Fruit fly (Drosophila melanogaster): ENCODE data around the gene CG14273.

CG14273 gene

dm6 chr2L:8342395-8342794 is at the start of gene CG14273:
CG14273 (plus strand) TSS chr2L:8342695.
- TF ChIP-seq Hr38 (GFP tag; optimal IDR thresholded peaks at IDR 0.05) = no peak
- TF ChIP-seq fd85E (GFP tag; optimal IDR thresholded peaks at IDR 0.05) = no peak
- no peak for TF ChIP-seq topi (GFP tag; optimal IDR thresholded peaks at IDR 0.05)
- TF ChIP-seq pdm3 (GFP tag; optimal IDR thresholded peaks at IDR 0.05) = no peak
- no peak for TF ChIP-seq CG6854 (GFP tag; optimal IDR thresholded peaks at IDR 0.05)
- no peak for TF ChIP-seq Lpt (GFP tag; optimal IDR thresholded peaks at IDR 0.05)

dm6 chr2L:8293449-8293848 is 49.0 kb upstream of the CG14273 start:
- peak; percentile 45 for TF ChIP-seq Eip75B (GFP tag; optimal IDR thresholded peaks at IDR 0.05)
- TF ChIP-seq Hr4 (GFP tag; optimal IDR thresholded peaks at IDR 0.05) = peak; percentile 3
- no peak for TF ChIP-seq eg (GFP tag; IDR thresholded peaks at IDR 0.05)
- TF ChIP-seq CG8319 (GFP tag; optimal IDR thresholded peaks at IDR 0.05) = no peak
- no peak for TF ChIP-seq CG32006 (GFP tag; optimal IDR thresholded peaks at IDR 0.05)
- no peak for TF ChIP-seq CG11294 (GFP tag; IDR thresholded peaks at IDR 0.05)
- TF ChIP-seq CG1621 (tag; optimal IDR thresholded peaks at IDR 0.05) = no peak
- TF ChIP-seq CG6163 (GFP tag; IDR thresholded peaks at IDR 0.05) = 0 out of 3 replicates have a peak, but pooled peaks have one; percentile 37
- peak; percentile 53 for TF ChIP-seq svp (GFP tag)
- peak; percentile 18 for TF ChIP-seq Sox102F (GFP tag; optimal IDR thresholded peaks at IDR 0.05)
- TF ChIP-seq Ets96B (tag; optimal IDR thresholded peaks at IDR 0.05) = peak; percentile 29
- TF ChIP-seq achi (GFP tag; optimal IDR thresholded peaks at IDR 0.05) = no peak
- peak; percentile 39 for TF ChIP-seq CG8632 (GFP tag; optimal IDR thresholded peaks at IDR 0.05)
- peak; percentile 10 for TF ChIP-seq Met (GFP tag; optimal IDR thresholded peaks at IDR 0.05)
- TF ChIP-seq Hr38 (GFP tag; optimal IDR thresholded peaks at IDR 0.05) = no peak
- peak; percentile 13 for TF ChIP-seq CG6792 (GFP tag; optimal IDR thresholded peaks at IDR 0.05)
- TF ChIP-seq acj6 (GFP tag; optimal IDR thresholded peaks at IDR 0.05) = peak; percentile 46
- TF ChIP-seq OdsH (GFP tag; optimal IDR thresholded peaks at IDR 0.05) = no peak
- peak; percentile 63 for TF ChIP-seq Eip78C (GFP tag)
- no peak for TF ChIP-seq vri (GFP tag; optimal IDR thresholded peaks at IDR 0.05)
- no peak for TF ChIP-seq Blimp-1 (GFP tag; optimal IDR thresholded peaks at IDR 0.05)

DNA sequence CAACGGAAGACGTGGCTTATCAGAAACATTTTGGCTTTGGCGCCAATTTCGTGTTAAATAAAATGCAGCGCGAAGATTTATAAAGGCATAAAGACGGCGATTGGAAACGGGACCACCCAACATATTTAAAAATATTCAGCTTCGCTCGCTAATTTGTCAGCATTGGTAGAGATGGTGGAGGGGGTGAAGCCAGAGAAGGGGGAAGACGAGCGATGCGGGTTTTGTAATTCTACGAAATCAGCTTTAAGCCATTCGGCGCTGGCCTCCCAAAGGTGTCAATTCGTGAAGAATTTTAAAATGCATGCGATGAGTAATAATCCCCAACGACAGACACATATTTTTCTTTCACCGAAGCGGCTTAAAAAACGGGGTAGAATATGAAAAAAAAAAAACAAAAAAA is 48.5 kb upstream of the CG14273 start:
- no peak for TF ChIP-seq acj6 (GFP tag; optimal IDR thresholded peaks at IDR 0.05)
- TF ChIP-seq Eip75B (GFP tag; optimal IDR thresholded peaks at IDR 0.05) = no peak

DNA sequence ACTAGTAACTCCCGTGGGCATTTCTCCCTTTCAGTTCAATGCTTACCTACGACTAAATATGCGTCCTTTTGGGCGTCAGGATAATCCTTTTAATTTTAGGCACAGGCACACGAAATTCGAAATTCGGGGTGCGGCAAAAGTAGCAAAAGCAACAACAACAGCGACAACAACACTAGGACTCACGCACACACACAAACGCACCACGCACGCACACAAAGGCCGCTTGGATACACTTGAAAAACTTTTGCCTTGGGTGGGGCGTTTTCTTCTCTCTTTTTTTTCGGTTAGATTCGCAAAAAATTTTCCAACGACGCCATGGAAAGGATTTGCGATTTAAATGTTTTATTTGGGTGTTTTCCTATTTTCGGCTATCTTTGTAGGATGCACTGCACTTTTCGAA is 46.1 kb upstream of the CG14273 start:
- TF ChIP-seq Eip78C (GFP tag) (peak; percentile 23), salr (GFP tag; optimal IDR thresholded peaks at IDR 0.05) (no peak)

DNA sequence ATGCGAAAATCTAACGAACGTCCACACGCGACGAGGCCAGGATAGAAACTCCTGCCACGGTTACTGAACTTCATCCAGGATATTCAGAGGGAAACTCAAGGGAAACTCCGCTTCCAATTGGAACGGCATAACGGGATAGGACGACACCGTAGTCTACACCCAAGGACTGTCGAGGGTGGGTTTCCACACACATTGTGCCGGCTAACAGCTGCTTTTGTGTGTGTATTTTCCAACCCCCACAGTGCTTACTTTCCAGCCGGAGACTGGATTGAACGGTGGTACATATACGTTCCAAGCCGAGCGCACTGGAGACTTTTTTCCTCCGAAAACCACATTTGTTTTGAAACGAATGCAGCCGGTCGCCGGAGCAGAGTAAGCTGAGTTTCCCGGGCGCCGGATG is 45.4 kb upstream of the CG14273 start:
- no peak for TF ChIP-seq Gug (GFP tag; IDR thresholded peaks at IDR 0.05)
- TF ChIP-seq Sox102F (GFP tag; optimal IDR thresholded peaks at IDR 0.05) = no peak
- no peak for TF ChIP-seq vri (GFP tag; optimal IDR thresholded peaks at IDR 0.05)
- TF ChIP-seq acj6 (GFP tag; optimal IDR thresholded peaks at IDR 0.05) = no peak
- TF ChIP-seq Sox14 (GFP tag; optimal IDR thresholded peaks at IDR 0.05) = no peak
- TF ChIP-seq cyc (GFP tag; optimal IDR thresholded peaks at IDR 0.05) = no peak
- no peak for TF ChIP-seq OdsH (GFP tag; optimal IDR thresholded peaks at IDR 0.05)
- no peak for TF ChIP-seq Eip78C (GFP tag)
- TF ChIP-seq svp (GFP tag) = no peak
- TF ChIP-seq CG11294 (GFP tag; IDR thresholded peaks at IDR 0.05) = no peak
- no peak for TF ChIP-seq net (GFP tag; optimal IDR thresholded peaks at IDR 0.05)
- TF ChIP-seq CG15336 (GFP tag; IDR thresholded peaks at IDR 0.05) = no peak
- no peak for TF ChIP-seq CG10631 (GFP tag; optimal IDR thresholded peaks at IDR 0.05)
- TF ChIP-seq CG6854 (GFP tag; optimal IDR thresholded peaks at IDR 0.05) = no peak

DNA sequence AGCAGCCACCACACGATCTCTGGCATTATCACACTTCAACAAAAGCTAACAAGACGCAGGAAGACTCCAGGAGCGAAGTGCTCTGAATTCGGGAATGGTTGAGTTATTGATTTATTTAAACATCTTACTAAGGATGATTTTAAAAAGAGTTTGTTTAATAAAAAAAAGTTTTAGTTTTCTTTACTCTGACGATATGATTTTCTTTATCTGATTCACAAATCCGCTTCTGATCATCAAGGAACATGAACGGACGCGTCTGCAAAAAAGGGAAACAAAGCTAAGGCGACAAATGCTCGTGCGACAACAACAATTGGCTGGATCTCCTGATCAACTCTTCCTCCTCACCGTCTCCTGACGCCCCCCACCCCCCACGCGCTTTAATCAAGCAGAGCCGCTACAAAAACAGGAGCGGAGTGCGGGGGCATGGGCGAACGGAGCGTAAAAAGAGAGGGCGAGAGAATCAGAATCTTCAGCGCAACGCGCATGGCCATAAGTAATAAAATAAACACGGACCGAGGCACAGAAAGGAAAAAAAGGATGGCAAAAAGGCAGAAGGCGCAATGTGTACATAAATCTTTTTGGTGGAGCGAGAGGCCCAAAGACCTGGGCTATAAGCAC is 43.2 kb upstream of the CG14273 start:
- TF ChIP-seq Eip78C (GFP tag) (peak; percentile 97), CG8632 (GFP tag; optimal IDR thresholded peaks at IDR 0.05) (peak; percentile 73), CG4318 (GFP tag; optimal IDR thresholded peaks at IDR 0.05) (no peak), topi (GFP tag; optimal IDR thresholded peaks at IDR 0.05) (peak; percentile 94), CG8319 (GFP tag; optimal IDR thresholded peaks at IDR 0.05) (peak; percentile 54), Ets96B (tag; optimal IDR thresholded peaks at IDR 0.05) (peak; percentile 82), esn (GFP tag; optimal IDR thresholded peaks at IDR 0.05) (peak; percentile 95), CG7368 (GFP tag; optimal IDR thresholded peaks at IDR 0.05) (peak; percentile 72), Sox15 (GFP tag; optimal IDR thresholded peaks at IDR 0.05) (peak; percentile 78), CG11294 (GFP tag; IDR thresholded peaks at IDR 0.05) (0 out of 2 replicates have a peak, but pooled peaks have one; percentile 35), CG6808 (GFP tag; optimal IDR thresholded peaks at IDR 0.05) (peak; percentile 95), Eip75B (GFP tag; optimal IDR thresholded peaks at IDR 0.05) (peak; percentile 89), Sox102F (GFP tag; optimal IDR thresholded peaks at IDR 0.05) (peak; percentile 89), CG31627 (GFP tag; optimal IDR thresholded peaks at IDR 0.05) (peak; percentile 86), CG1621 (tag; optimal IDR thresholded peaks at IDR 0.05) (peak; percentile 74), Hr39 (GFP tag; optimal IDR thresholded peaks at IDR 0.05) (peak; percentile 91), Gug (GFP tag; IDR thresholded peaks at IDR 0.05) (peak; percentile 54; the same call in 1 of the 2 replicates), Hr38 (GFP tag; optimal IDR thresholded peaks at IDR 0.05) (no peak), Smox (GFP tag; optimal IDR thresholded peaks at IDR 0.05) (peak; percentile 89)

Data from whole organism, prepupa.